Worm (Caenorhabditis elegans): Measurements from ENCODE around the gene gfi-1.

ce11 chrV:6361688-6362087, 38.0 kb downstream of the gfi-1 start:
- TF ChIP-seq pag-3 (tag; optimal IDR thresholded peaks at IDR 0.05; ENCODE audit: borderline replicate concordance), result no peak
- TF ChIP-seq tbx-2 (tag; optimal IDR thresholded peaks at IDR 0.05), result no peak

All from whole organism, late embryonic.